Worm (Caenorhabditis elegans) whole organism, midembryonic: Measurements from ENCODE around the gene T28D6.5.

Experiments used
- T22C8.4 ChIP-seq: fragments of 200-800 bp; sonication (Bioruptor generic); IDR thresholded peaks from 2 replicates; pipeline ENCODE4 v1.3.6; 2022; ENCODE audit warnings: missing genetic modification characterization, missing compliant biosample characterization
- cog-1 ChIP-seq: sonication (generic microtip); optimal IDR thresholded peaks from 2 replicates; lab custom pipeline; 2016; ENCODE audit warnings: missing genetic modification characterization, missing compliant biosample characterization
- flt-1 ChIP-seq: fragments of 200-800 bp; sonication (Bioruptor generic); IDR thresholded peaks from 2 replicates; pipeline ENCODE4 v1.3.6; 2022; ENCODE audit warnings: missing genetic modification characterization, missing compliant biosample characterization
- klf-2 ChIP-seq: fragments of 200-800 bp; sonication (Bioruptor generic); conservative IDR thresholded peaks from 2 replicates; pipeline ENCODE4 v1.3.6; 2022; ENCODE audit warnings: missing genetic modification reagents, missing genetic modification characterization, missing compliant biosample characterization
- med-1 ChIP-seq: sonication (generic microtip); optimal IDR thresholded peaks from 2 replicates; lab custom pipeline; 2017; ENCODE audit warnings: missing genetic modification characterization, mild to moderate bottlenecking, missing compliant biosample characterization, antibody characterized with exemption, missing genetic modification reagents; ENCODE audit not compliant: insufficient read depth
- ref-1 ChIP-seq: fragments of 200-800 bp; sonication (Bioruptor generic); conservative IDR thresholded peaks from 2 replicates; pipeline ENCODE4 v1.3.6; 2022; ENCODE audit warnings: missing genetic modification reagents, missing genetic modification characterization, missing compliant biosample characterization
- ztf-29 ChIP-seq: fragments of 200-800 bp; sonication (Bioruptor generic); IDR thresholded peaks from 2 replicates; pipeline ENCODE4 v1.3.6; 2022; ENCODE audit warnings: missing genetic modification reagents, missing genetic modification characterization, missing compliant biosample characterization

ce11 chrIII:11324093-11324492 lies 9.4 kb upstream of the T28D6.5 start:
- TF ChIP-seq T22C8.4 (GFP tag; lab: Robert Waterston, UW) (no peak), klf-2 (GFP tag; lab: Robert Waterston, UW) (no peak), ref-1 (GFP tag; lab: Robert Waterston, UW) (no peak), med-1 (GFP tag; lab: Kevin White, UChicago) (no peak), flt-1 (GFP tag; lab: Robert Waterston, UW) (no peak), ztf-29 (no peak), cog-1 (no peak)
